Worm (Caenorhabditis elegans) whole organism, L4 larva: Measurements from ENCODE around the gene F59E11.6.

Source experiments
- R02D3.7 ChIP-seq: fragments of 150-350 bp; sonication (generic microtip); optimal IDR thresholded peaks from 3 replicates; lab custom pipeline; 2014; ENCODE audit warnings: missing biosample characterization, missing genetic modification characterization
- T20F7.1 ChIP-seq: fragments of 200-800 bp; sonication (Bioruptor generic); optimal IDR thresholded peaks from 2 replicates; lab custom pipeline; 2018; ENCODE audit warnings: mild to moderate bottlenecking, missing genetic modification characterization, missing compliant biosample characterization
- Y105C5A.15 ChIP-seq: fragments of 200-800 bp; sonication (Bioruptor generic); IDR thresholded peaks from 2 replicates; pipeline ENCODE4 v1.3.6; 2022; ENCODE audit warnings: missing genetic modification characterization, missing compliant biosample characterization
- aha-1 ChIP-seq: fragments of 150-350 bp; peaks from one replicate; lab custom pipeline; 2014; ENCODE audit warnings: missing biosample characterization, missing genetic modification characterization
- ces-1 ChIP-seq: fragments of 150-350 bp; sonication (generic microtip); optimal IDR thresholded peaks from 4 replicates; lab custom pipeline; 2014; ENCODE audit warnings: missing biosample characterization, missing genetic modification reagents, missing genetic modification characterization
- dmd-9 ChIP-seq: fragments of 200-800 bp; sonication (Bioruptor generic); IDR thresholded peaks from 2 replicates; pipeline ENCODE4 v1.3.6; 2022; ENCODE audit warnings: missing genetic modification reagents, missing genetic modification characterization, missing compliant biosample characterization
- egl-27 ChIP-seq: sonication (generic microtip); optimal IDR thresholded peaks from 3 replicates; lab custom pipeline; 2017; ENCODE audit warnings: missing biosample characterization, missing genetic modification reagents, missing genetic modification characterization
- egl-43 ChIP-seq: fragments of 200-800 bp; sonication (Bioruptor generic); IDR thresholded peaks from 2 replicates; pipeline ENCODE4 v1.3.6; 2022; ENCODE audit warnings: missing genetic modification reagents, missing genetic modification characterization, missing compliant biosample characterization
- gei-8 ChIP-seq: fragments of 200-800 bp; sonication (Bioruptor generic); optimal IDR thresholded peaks from 2 replicates; lab custom pipeline; 2018; ENCODE audit warnings: mild to moderate bottlenecking, missing genetic modification characterization, missing compliant biosample characterization
- lin-38 ChIP-seq: fragments of 200-800 bp; sonication (Bioruptor generic); IDR thresholded peaks from 2 replicates; pipeline ENCODE4 v1.3.6; 2022; ENCODE audit warnings: missing genetic modification reagents, missing genetic modification characterization, missing compliant biosample characterization
- lir-3 ChIP-seq: sonication (generic microtip); optimal IDR thresholded peaks from 2 replicates; lab custom pipeline; 2016; ENCODE audit warnings: mild to moderate bottlenecking, missing genetic modification characterization, missing compliant biosample characterization
- madf-5 ChIP-seq, 2 experiments: fragments of 200-800 bp; sonication (Bioruptor generic); IDR thresholded peaks; 2 replicates each; pipeline ENCODE4 v1.3.6; 2022; ENCODE audit warnings: missing compliant biosample characterization in 2 of 2, missing genetic modification characterization in 2 of 2
- mxl-3 ChIP-seq: fragments of 200-800 bp; sonication (Bioruptor generic); optimal IDR thresholded peaks from 2 replicates; lab custom pipeline; 2018; ENCODE audit warnings: mild to moderate bottlenecking, missing genetic modification characterization, missing compliant biosample characterization
- nhr-76 ChIP-seq: fragments of 150-350 bp; optimal IDR thresholded peaks from 2 replicates; lab custom pipeline; 2014; ENCODE audit warnings: missing biosample characterization, missing genetic modification characterization
- nhr-77 ChIP-seq: fragments of 150-350 bp; optimal IDR thresholded peaks from 2 replicates; lab custom pipeline; 2014; ENCODE audit warnings: missing biosample characterization, missing genetic modification characterization
- php-3 ChIP-seq: fragments of 200-800 bp; sonication (Bioruptor generic); IDR thresholded peaks from 2 replicates; pipeline ENCODE4 v1.3.6; 2022; ENCODE audit warnings: missing genetic modification reagents, missing genetic modification characterization, missing compliant biosample characterization
- unc-39 ChIP-seq: sonication (generic microtip); optimal IDR thresholded peaks from 2 replicates; lab custom pipeline; 2017; ENCODE audit warnings: missing biosample characterization, missing genetic modification characterization
- vab-7 ChIP-seq: fragments of 200-800 bp; sonication (Bioruptor generic); IDR thresholded peaks from 2 replicates; pipeline ENCODE4 v1.3.6; 2022; ENCODE audit warnings: missing genetic modification reagents, missing genetic modification characterization, missing compliant biosample characterization
- ztf-11 ChIP-seq: fragments of 150-350 bp; optimal IDR thresholded peaks from 2 replicates; lab custom pipeline; 2014; ENCODE audit warnings: missing biosample characterization, missing genetic modification characterization

F59E11.6 gene

ce11 chrV:9033267-9033666 lies 41.7 kb downstream of the F59E11.6 start, which contains the start of gene C25E10.4:
TSS of gene C25E10.4 (plus strand) at chrV:9033567.
- TF ChIP-seq unc-39: no peak
- TF ChIP-seq aha-1 (tag; lab: Kevin White, UChicago): peak; percentile 37
- TF ChIP-seq gei-8 (GFP tag; lab: Kevin White, UChicago): no peak
- TF ChIP-seq, all 104 proteins: peak for 1

- TF ChIP-seq aha-1 (tag; lab: Kevin White, UChicago) (peak; percentile 31), R02D3.7 (tag; lab: Kevin White, UChicago) (no peak), madf-5 (GFP tag; IDR thresholded peaks at IDR 0.05; lab: Robert Waterston, UW) (no peak)
Measured at ce11 chrV:9035685-9036084, 44.1 kb downstream of the F59E11.6 start, which contains the start of gene srsx-34. TSS of gene srsx-34 (plus strand) at chrV:9035985.

ce11 chrV:9041030-9041429 lies 49.4 kb downstream of the F59E11.6 start, which contains the start of gene cyp-33B1:
TSS of gene cyp-33B1 (plus strand) at chrV:9041330.
- TF ChIP-seq T20F7.1 (no peak), Y105C5A.15 (GFP tag; lab: Robert Waterston, UW) (no peak), dmd-9 (GFP tag; lab: Robert Waterston, UW) (no peak), php-3 (GFP tag; lab: Robert Waterston, UW) (no peak), vab-7 (GFP tag; lab: Robert Waterston, UW) (no peak), ztf-11 (tag; lab: Kevin White, UChicago) (no peak), ces-1 (GFP tag; lab: Kevin White, UChicago) (no peak), nhr-77 (no peak), lir-3 (no peak), nhr-76 (tag; lab: Kevin White, UChicago) (no peak), R02D3.7 (tag; lab: Kevin White, UChicago) (no peak), mxl-3 (no peak), egl-43 (no peak), lin-38 (GFP tag; lab: Robert Waterston, UW) (no peak), egl-27 (tag; lab: Kevin White, UChicago) (no peak)
